Fruit fly (Drosophila melanogaster): Measurements from ENCODE around the gene CG17612.

DNA sequence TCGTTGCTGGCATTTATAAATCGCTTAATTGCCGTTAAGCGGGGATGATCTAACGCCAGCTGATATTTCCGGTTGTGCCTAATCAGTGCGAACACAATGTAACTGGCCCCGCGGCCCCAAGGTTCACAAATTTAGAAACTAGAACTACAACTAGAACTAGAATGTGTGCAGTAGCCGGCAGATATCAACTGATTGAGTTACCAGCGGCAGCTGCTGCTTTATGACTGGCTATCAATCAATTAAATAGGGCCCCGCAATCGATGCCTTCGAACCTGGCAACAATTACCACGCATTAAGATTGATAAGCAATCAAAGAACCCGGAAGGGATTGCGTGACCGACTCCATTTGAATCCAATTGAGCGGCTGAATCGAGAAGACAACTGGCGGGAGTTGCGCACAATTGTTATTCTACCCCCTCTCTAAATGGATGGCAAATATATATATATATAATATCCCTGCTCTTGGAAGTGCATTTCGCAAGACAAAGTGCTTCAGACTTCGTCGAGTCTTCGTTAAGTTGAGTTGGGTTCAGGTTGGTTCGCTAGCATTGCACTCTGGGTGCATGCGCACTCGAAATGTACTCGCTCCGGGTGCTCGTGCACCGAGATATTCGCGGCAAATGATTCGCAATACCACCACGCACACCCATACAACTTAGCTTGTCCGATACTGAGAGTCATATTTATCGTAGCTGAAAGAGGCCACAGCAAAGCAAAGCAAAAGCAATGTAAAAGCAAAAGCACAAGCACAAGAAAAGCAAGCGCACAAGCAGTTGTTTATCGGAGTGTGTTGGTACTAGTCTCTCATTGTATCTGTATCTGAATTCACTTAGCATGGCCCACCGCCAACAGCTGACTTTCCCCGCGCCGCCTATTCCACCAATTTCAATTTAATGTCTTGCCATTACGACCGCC, 42.5 kb downstream of the CG17612 start:
- TF ChIP-seq h (optimal IDR thresholded peaks at IDR 0.05) = no peak
- TF ChIP-seq psq (optimal IDR thresholded peaks at IDR 0.05) = no peak
- no peak for TF ChIP-seq Sin3A (optimal IDR thresholded peaks at IDR 0.05)
- TF ChIP-seq insv (optimal IDR thresholded peaks at IDR 0.05) = no peak
- no peak for TF ChIP-seq Myc (optimal IDR thresholded peaks at IDR 0.05)
- TF ChIP-seq ttk (optimal IDR thresholded peaks at IDR 0.05) = no peak

Data from Kc167 (cell line).